Fruit fly (Drosophila melanogaster): Measurements from ENCODE around the gene Sfp35C.

Sfp35C gene

dm6 chr2L:15201992-15202391 lies at the start of gene Sfp35C:
Gene Sfp35C, minus strand, starts transcription at chr2L:15202092.
- no peak for TF ChIP-seq EcR (GFP tag; optimal IDR thresholded peaks at IDR 0.05)
- no peak for TF ChIP-seq psq (optimal IDR thresholded peaks at IDR 0.05)
- no peak for TF ChIP-seq Dll (optimal IDR thresholded peaks at IDR 0.05)
- TF ChIP-seq usp (GFP tag; optimal IDR thresholded peaks at IDR 0.05), result no peak

DNA sequence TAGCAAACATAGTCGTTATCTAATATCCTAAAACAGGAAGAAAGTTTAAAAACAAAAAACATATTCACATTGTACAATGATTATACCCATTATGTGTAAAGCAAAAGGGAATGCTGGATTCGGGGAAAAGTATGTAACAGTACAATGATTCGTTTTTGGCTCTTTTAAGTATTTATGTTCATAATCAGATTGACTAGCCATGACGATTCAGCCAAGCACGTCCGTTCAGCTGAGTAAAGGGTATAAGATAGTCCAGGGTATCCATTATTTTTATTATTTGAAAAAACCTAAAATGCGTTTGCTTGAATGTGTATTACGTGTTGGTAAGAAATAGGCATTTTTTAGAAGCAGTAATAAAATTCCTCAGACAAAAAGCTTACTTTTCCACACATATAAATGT lies 47.8 kb upstream of the Sfp35C start:
- TF ChIP-seq usp (GFP tag; optimal IDR thresholded peaks at IDR 0.05) (no peak), psq (optimal IDR thresholded peaks at IDR 0.05) (no peak), pan (optimal IDR thresholded peaks at IDR 0.05) (no peak), EcR (GFP tag; optimal IDR thresholded peaks at IDR 0.05) (no peak), Dll (optimal IDR thresholded peaks at IDR 0.05) (no peak), CG8478 (optimal IDR thresholded peaks at IDR 0.05) (no peak)

DNA sequence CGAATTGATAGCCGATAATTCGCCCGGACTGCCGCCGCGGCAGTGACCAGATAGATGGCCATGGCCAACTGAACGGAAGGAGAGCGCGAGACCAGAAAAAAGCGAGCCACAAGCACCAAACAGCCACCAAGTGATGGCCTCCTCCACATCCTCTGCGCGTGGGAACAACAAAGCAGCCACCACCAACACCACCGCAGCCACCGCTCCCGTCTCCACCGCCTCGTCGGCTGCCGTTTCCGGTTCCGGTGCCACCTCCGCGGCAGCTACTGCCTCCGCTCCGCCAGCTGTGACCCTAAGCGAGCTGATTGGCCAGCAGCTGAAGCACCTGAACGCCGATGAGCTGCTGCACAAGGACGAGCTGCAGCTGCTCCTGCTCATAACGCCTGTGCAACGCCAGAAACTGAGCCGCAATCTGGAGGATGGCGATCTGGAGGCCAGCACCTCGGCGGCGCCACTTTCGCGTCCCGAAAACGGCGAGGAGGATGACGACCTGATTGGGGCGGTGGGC lies 47.2 kb upstream of the Sfp35C start:
- TF ChIP-seq usp (GFP tag; optimal IDR thresholded peaks at IDR 0.05) (no peak), Dll (optimal IDR thresholded peaks at IDR 0.05) (no peak)

DNA sequence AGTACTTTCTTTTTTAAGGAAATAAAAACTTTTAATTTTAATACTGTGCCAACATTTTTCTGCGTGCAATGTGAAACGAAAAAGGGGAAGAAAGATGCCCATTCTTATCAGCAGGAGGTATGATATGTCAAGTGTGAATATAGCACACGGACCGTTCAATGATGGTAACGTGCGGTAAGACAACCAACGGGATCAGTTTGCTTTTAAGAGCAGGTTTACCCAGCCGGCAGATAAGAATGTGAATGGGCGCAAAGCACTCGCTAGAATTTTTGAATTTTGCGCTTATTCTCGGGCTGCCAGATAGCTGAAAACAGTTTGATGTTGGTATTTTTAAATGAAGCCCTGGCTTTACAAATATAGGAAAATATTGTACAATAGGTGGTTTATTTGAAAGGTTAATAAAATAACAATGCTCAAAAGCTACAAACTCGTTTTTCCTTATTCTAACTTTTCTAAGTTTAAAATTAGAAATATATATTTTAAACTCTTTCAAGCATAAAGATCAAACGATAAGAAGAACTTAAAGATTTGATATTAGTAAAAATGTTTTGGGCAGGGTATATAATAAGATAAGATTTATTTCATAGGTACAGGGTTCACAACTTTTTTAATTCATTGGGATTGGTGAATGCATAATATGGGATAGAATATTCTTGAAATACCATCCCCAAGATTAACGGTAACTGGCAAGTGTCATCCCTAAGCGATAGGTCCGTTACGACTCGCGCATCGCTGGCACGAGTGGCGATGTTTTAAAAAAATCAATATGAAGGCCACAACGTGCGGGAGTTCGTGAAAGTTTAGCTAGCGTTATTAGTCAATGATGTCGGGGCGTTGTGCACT lies 46.5 kb upstream of the Sfp35C start, which contains the start of gene dao:
TSS of gene dao (plus strand) at position 717 of the 843 bp plus-strand sequence.
- no peak for TF ChIP-seq Dll (optimal IDR thresholded peaks at IDR 0.05)
- TF ChIP-seq pan (optimal IDR thresholded peaks at IDR 0.05), result no peak
- TF ChIP-seq EcR (GFP tag; optimal IDR thresholded peaks at IDR 0.05), result no peak
- no peak for TF ChIP-seq psq (optimal IDR thresholded peaks at IDR 0.05)
- TF ChIP-seq CG8478 (optimal IDR thresholded peaks at IDR 0.05), result no peak

- TF ChIP-seq Dll (optimal IDR thresholded peaks at IDR 0.05) (no peak), pan (optimal IDR thresholded peaks at IDR 0.05) (no peak), psq (optimal IDR thresholded peaks at IDR 0.05) (no peak), usp (GFP tag; optimal IDR thresholded peaks at IDR 0.05) (no peak), EcR (GFP tag; optimal IDR thresholded peaks at IDR 0.05) (no peak), CG8478 (optimal IDR thresholded peaks at IDR 0.05) (no peak)
These were observed 45.7 kb upstream of the Sfp35C start, which contains the start of gene ZnT35C for dm6 chr2L:15247614-15248013. Gene ZnT35C, minus strand, starts transcription at chr2L:15247714.

- TF ChIP-seq psq (optimal IDR thresholded peaks at IDR 0.05), result no peak
- no peak for TF ChIP-seq pan (optimal IDR thresholded peaks at IDR 0.05)
- no peak for TF ChIP-seq usp (GFP tag; optimal IDR thresholded peaks at IDR 0.05)
- no peak for TF ChIP-seq CG8478 (optimal IDR thresholded peaks at IDR 0.05)
- TF ChIP-seq EcR (GFP tag; optimal IDR thresholded peaks at IDR 0.05), result no peak
These were observed 42.8 kb upstream of the Sfp35C start for dm6 chr2L:15244708-15245107.

DNA sequence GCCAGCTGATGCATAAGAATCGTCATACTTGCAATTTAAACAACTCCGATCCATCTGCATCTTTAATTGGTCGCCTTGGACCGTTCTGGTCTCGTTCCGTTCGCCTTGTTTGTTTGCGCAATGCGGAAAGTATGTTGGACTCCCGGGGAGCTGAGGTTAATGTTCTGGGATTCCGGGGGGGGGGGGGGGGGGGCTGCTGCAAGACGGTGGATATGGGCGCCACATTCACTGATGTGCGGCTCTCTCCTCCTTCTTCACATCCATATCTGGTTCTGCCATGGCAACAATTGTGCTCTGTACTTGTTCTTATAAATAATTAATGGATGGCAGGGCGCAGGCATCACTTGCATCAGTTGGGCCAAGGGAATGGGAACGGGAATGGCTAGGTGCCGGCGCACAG lies 41.5 kb upstream of the Sfp35C start:
- TF ChIP-seq EcR (GFP tag; optimal IDR thresholded peaks at IDR 0.05) (peak in 1 of 2 experiments; percentile 69), psq (optimal IDR thresholded peaks at IDR 0.05) (no peak)

DNA sequence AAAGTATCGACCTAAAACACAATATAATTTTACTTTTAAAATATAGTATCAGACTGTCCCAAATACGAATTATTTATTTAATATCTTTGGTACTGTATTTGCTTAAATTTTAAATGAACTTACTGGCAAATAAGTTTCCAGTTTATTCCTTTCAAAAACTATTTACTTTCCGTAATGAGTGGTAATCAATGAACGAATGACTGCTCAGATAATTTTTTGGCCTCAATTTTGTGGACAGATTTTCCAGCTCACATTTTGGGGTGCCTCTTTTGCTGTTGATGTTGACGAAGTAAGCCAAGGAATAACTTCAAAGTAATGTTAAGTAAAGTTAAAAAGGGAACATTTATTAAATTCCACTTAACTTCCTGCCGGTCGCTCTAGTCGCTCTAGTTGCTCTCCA lies 13.0 kb upstream of the Sfp35C start, which contains the start of gene CG43230:
TSS of gene CG43230 (plus strand) at position 301 of the 400 bp plus-strand sequence.
- TF ChIP-seq Dll (optimal IDR thresholded peaks at IDR 0.05) (no peak), psq (optimal IDR thresholded peaks at IDR 0.05) (no peak), pan (optimal IDR thresholded peaks at IDR 0.05) (no peak), EcR (GFP tag; optimal IDR thresholded peaks at IDR 0.05) (no peak), usp (GFP tag; optimal IDR thresholded peaks at IDR 0.05) (no peak), CG8478 (optimal IDR thresholded peaks at IDR 0.05) (no peak)

DNA sequence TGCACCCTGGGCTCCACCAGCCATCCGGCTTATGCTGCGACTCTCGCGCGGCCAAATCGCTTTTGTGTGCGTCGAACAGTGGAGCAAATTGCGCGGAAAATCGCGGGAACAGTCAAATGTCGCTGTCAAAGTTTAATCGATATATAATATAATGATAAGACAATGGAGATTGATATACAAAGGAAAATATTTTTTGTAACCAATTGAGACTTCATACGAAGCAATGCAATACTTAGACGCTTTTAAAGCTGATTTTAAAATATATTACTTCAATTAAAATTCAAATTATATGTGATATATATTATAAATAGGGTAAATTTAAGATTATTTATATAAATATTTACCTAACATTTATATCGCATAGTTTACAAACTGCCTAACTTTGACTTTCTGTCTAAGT lies 9.6 kb upstream of the Sfp35C start:
- no peak for TF ChIP-seq CG8478 (optimal IDR thresholded peaks at IDR 0.05)
- TF ChIP-seq usp (GFP tag; optimal IDR thresholded peaks at IDR 0.05), result no peak
- no peak for TF ChIP-seq pan (optimal IDR thresholded peaks at IDR 0.05)
- no peak for TF ChIP-seq EcR (GFP tag; optimal IDR thresholded peaks at IDR 0.05)
- no peak for TF ChIP-seq Dll (optimal IDR thresholded peaks at IDR 0.05)
- TF ChIP-seq psq (optimal IDR thresholded peaks at IDR 0.05), result no peak

DNA sequence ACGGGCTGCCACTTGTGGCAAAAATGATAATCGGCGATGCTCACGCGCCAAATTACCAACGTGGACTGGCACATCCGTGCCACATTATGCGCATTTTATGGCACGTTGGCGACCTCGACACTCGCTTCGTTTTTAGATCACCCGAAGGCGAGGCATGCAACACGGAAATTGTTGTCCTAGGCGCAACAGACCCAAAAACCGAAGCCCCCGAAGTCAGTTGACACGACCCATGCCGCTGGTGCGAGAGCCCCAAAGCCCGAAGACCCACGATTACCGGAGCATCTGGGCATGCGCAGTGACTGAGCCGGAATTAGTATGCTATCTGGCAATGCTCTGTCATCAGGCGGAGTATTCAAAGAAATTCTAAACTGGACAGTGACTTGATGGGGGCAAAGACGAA lies 1.5 kb downstream of the Sfp35C start, which contains the start of gene CG4168:
TSS of gene CG4168 (minus strand) at position 51 of the 400 bp plus-strand sequence.
- TF ChIP-seq EcR (GFP tag; optimal IDR thresholded peaks at IDR 0.05), result no peak
- no peak for TF ChIP-seq Dll (optimal IDR thresholded peaks at IDR 0.05)
- TF ChIP-seq CG8478 (optimal IDR thresholded peaks at IDR 0.05), result no peak
- TF ChIP-seq pan (optimal IDR thresholded peaks at IDR 0.05), result no peak
- no peak for TF ChIP-seq psq (optimal IDR thresholded peaks at IDR 0.05)
- no peak for TF ChIP-seq usp (GFP tag; optimal IDR thresholded peaks at IDR 0.05)

dm6 chr2L:15179028-15179427 lies 22.9 kb downstream of the Sfp35C start:
- TF ChIP-seq usp (GFP tag; optimal IDR thresholded peaks at IDR 0.05), result no peak
- no peak for TF ChIP-seq Dll (optimal IDR thresholded peaks at IDR 0.05)
- TF ChIP-seq pan (optimal IDR thresholded peaks at IDR 0.05), result no peak
- no peak for TF ChIP-seq EcR (GFP tag; optimal IDR thresholded peaks at IDR 0.05)
- TF ChIP-seq psq (optimal IDR thresholded peaks at IDR 0.05), result no peak
- TF ChIP-seq CG8478 (optimal IDR thresholded peaks at IDR 0.05), result no peak

dm6 chr2L:15178044-15178443 lies 23.8 kb downstream of the Sfp35C start:
- no peak for TF ChIP-seq CG8478 (optimal IDR thresholded peaks at IDR 0.05)
- no peak for TF ChIP-seq usp (GFP tag; optimal IDR thresholded peaks at IDR 0.05)

All from whole organism.